Worm (Caenorhabditis elegans) whole organism, early embryonic: Measurements from ENCODE around the gene dhhc-9.

Experiments used
- ama-1 ChIP-seq: fragments of 150-350 bp; optimal IDR thresholded peaks from 2 replicates; lab custom pipeline; 2014
- ceh-13 ChIP-seq: fragments of 200-800 bp; sonication (Bioruptor generic); optimal IDR thresholded peaks from 2 replicates; lab custom pipeline; 2018; ENCODE audit warnings: mild to moderate bottlenecking, missing genetic modification characterization, missing compliant biosample characterization
- ets-7 ChIP-seq: sonication (generic microtip); optimal IDR thresholded peaks from 2 replicates; lab custom pipeline; 2016; ENCODE audit warnings: missing genotype, missing genetic modification characterization, missing compliant biosample characterization
- flt-1 ChIP-seq: fragments of 200-800 bp; sonication (Bioruptor generic); IDR thresholded peaks from 2 replicates; pipeline ENCODE4 v1.3.6; 2022; ENCODE audit warnings: missing genetic modification characterization, missing compliant biosample characterization
- hmg-4 ChIP-seq: fragments of 200-800 bp; sonication (Bioruptor generic); optimal IDR thresholded peaks from 2 replicates; lab custom pipeline; 2018; ENCODE audit warnings: mild to moderate bottlenecking, missing genetic modification characterization, missing compliant biosample characterization
- hnd-1 ChIP-seq: sonication (generic microtip); optimal IDR thresholded peaks from 2 replicates; lab custom pipeline; 2016; ENCODE audit warnings: missing genetic modification characterization, missing compliant biosample characterization
- pes-1 ChIP-seq: fragments of 200-800 bp; sonication (Bioruptor generic); IDR thresholded peaks from 2 replicates; pipeline ENCODE4 v1.3.6; 2022; ENCODE audit warnings: missing genetic modification reagents, missing genetic modification characterization, missing compliant biosample characterization
- scrt-1 ChIP-seq: fragments of 200-800 bp; sonication (Bioruptor generic); IDR thresholded peaks from 2 replicates; pipeline ENCODE4 v1.3.6; 2022; ENCODE audit warnings: missing genetic modification characterization, missing compliant biosample characterization
- sea-1 ChIP-seq: fragments of 200-800 bp; sonication (Bioruptor generic); conservative IDR thresholded peaks from 2 replicates; pipeline ENCODE4 v1.3.6; 2022; ENCODE audit warnings: missing genetic modification characterization, missing compliant biosample characterization
- tbx-11 ChIP-seq: fragments of 200-800 bp; sonication (Bioruptor generic); IDR thresholded peaks from 2 replicates; pipeline ENCODE4 v1.3.6; 2022; ENCODE audit warnings: missing genetic modification characterization, missing compliant biosample characterization
- tbx-37 ChIP-seq: fragments of 200-800 bp; sonication (Bioruptor generic); conservative IDR thresholded peaks from 2 replicates; pipeline ENCODE4 v1.3.6; 2022; ENCODE audit warnings: missing genetic modification reagents, missing genetic modification characterization, missing compliant biosample characterization
- tra-4 ChIP-seq: sonication (generic microtip); optimal IDR thresholded peaks from 2 replicates; lab custom pipeline; 2017; ENCODE audit warnings: missing genetic modification characterization, missing compliant biosample characterization

- TF ChIP-seq pes-1 (GFP tag; lab: Robert Waterston, UW) (no peak), ama-1 (lab: Kevin White, UChicago) (no peak), tbx-37 (GFP tag; lab: Robert Waterston, UW) (no peak), hnd-1 (tag; lab: Kevin White, UChicago) (no peak), tra-4 (tag; lab: Kevin White, UChicago) (no peak), sea-1 (GFP tag; lab: Robert Waterston, UW) (no peak), ets-7 (tag; lab: Kevin White, UChicago) (no peak), scrt-1 (no peak), hmg-4 (GFP tag; lab: Kevin White, UChicago) (no peak), tbx-11 (GFP tag; lab: Robert Waterston, UW) (no peak), flt-1 (GFP tag; lab: Robert Waterston, UW) (no peak), ceh-13 (GFP tag; lab: Kevin White, UChicago) (no peak)
These were observed 48.9 kb downstream of the dhhc-9 start for ce11 chrX:2352929-2353328.
